Worm (Caenorhabditis elegans): Measurements from ENCODE around the gene mig-5.

Gene mig-5

DNA sequence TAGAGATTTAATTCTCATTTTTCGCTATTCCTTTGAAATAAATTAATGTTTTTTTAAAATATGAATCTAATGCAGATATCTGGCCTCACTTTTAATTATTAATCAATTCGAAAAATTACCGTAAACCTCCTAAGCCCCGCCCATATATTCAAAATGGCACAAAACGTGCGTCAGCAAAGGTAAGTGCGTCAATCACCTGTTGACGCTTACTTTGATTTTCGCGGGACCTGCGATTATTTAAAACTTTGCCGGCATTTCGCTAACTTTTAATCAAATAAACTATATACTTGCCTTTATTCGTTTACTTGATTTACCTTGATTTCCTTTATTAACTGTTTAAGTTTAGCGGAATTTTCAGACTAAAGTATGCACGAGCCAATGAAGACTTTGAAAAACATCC is 26.8 kb downstream of the mig-5 start, which contains the start of gene pch-2 (continued):
- TF ChIP-seq ces-1 (GFP tag; optimal IDR thresholded peaks at IDR 0.05) (no peak), daf-19 (GFP tag; conservative IDR thresholded peaks at IDR 0.05) (no peak), jun-1 (tag; optimal IDR thresholded peaks at IDR 0.05) (no peak), nhr-10 (tag; optimal IDR thresholded peaks at IDR 0.05) (no peak), F37D6.2 (tag; optimal IDR thresholded peaks at IDR 0.05) (no peak), T26A8.4 (GFP tag; IDR thresholded peaks at IDR 0.05) (no peak), hmg-1.1 (GFP tag; IDR thresholded peaks at IDR 0.05) (no peak), nhr-76 (tag; optimal IDR thresholded peaks at IDR 0.05) (no peak), ceh-82 (tag; optimal IDR thresholded peaks at IDR 0.05) (no peak), Y105C5A.15 (GFP tag; IDR thresholded peaks at IDR 0.05) (no peak), F26F4.8 (GFP tag; conservative IDR thresholded peaks at IDR 0.05) (no peak), mxl-2 (GFP tag; conservative IDR thresholded peaks at IDR 0.05) (no peak), tag-97 (GFP tag; IDR thresholded peaks at IDR 0.05) (no peak), duxl-1 (tag; optimal IDR thresholded peaks at IDR 0.05; ENCODE audit: poor library complexity) (peak; percentile 60), nhr-11 (tag; optimal IDR thresholded peaks at IDR 0.05) (no peak), ctbp-1 (GFP tag; IDR thresholded peaks at IDR 0.05) (no peak), attf-4 (tag; optimal IDR thresholded peaks at IDR 0.05) (no peak), ZK337.2 (GFP tag; IDR thresholded peaks at IDR 0.05) (no peak), nhr-77 (tag; optimal IDR thresholded peaks at IDR 0.05) (no peak), ceh-62 (tag; optimal IDR thresholded peaks at IDR 0.05) (no peak), ceh-20 (GFP tag; IDR thresholded peaks at IDR 0.05) (no peak), hlh-30 (tag; optimal IDR thresholded peaks at IDR 0.05; ENCODE audit: insufficient read depth) (no peak), spr-3 (GFP tag; optimal IDR thresholded peaks at IDR 0.05) (no peak), tra-1 (GFP tag; IDR thresholded peaks at IDR 0.05) (no peak), Y75B8A.6 (GFP tag; IDR thresholded peaks at IDR 0.05) (no peak), F10B5.3 (tag; optimal IDR thresholded peaks at IDR 0.05) (no peak), zip-11 (GFP tag; IDR thresholded peaks at IDR 0.05) (no peak), lsy-2 (tag; optimal IDR thresholded peaks at IDR 0.05) (peak in 1 of 2 experiments; percentile 91), zag-1 (tag; optimal IDR thresholded peaks at IDR 0.05) (no peak), spr-1 (tag; optimal IDR thresholded peaks at IDR 0.05) (no peak), snpc-1.2 (GFP tag; IDR thresholded peaks at IDR 0.05) (no peak), nhr-237 (tag; optimal IDR thresholded peaks at IDR 0.05) (no peak), unc-39 (tag; optimal IDR thresholded peaks at IDR 0.05) (no peak), nhr-25 (tag; optimal IDR thresholded peaks at IDR 0.05; ENCODE audit: borderline replicate concordance, insufficient read depth) (no peak), nhr-6 (tag; optimal IDR thresholded peaks at IDR 0.05) (peak; percentile 46), dmd-8 (GFP tag; IDR thresholded peaks at IDR 0.05) (no peak), hlh-11 (tag; optimal IDR thresholded peaks at IDR 0.05) (peak; percentile 37), Y48G9A.11 (GFP tag; IDR thresholded peaks at IDR 0.05) (no peak), D1046.2 (GFP tag; IDR thresholded peaks at IDR 0.05) (no peak)

DNA sequence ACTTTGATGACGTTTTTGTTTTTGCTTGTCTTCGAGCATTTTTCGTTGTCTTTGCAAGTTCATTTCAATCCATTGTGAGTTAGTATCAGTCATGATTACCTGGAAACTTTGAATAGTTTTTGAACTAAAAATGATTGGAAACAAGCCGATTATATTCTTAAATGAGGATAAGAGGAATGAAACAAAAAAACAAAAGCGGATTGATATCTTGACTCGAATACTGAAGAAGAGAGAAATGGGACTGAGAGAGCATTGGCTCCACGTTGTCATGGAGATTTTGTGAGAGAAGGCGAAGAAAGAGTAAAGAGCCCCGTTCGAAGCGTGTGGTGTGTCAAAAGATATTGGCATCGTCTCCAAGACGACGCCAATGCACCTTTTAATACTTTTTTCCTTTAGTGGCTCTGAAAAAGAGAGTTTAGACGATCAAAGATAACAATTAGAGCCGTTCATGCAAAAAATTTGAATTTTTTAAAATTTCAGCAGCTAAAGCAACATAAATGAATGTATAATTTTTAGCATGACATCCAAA is 27.9 kb downstream of the mig-5 start, which contains the start of the genes tub-1 and tmem-138:
tub-1 (minus strand) TSS at position 101 of the 529 bp plus-strand sequence.
tmem-138 (plus strand) TSS at position 479 of the 529 bp plus-strand sequence.
- TF ChIP-seq lsy-2 (tag; optimal IDR thresholded peaks at IDR 0.05) (no peak), gei-8 (GFP tag; optimal IDR thresholded peaks at IDR 0.05) (no peak), ZK337.2 (GFP tag; IDR thresholded peaks at IDR 0.05) (no peak), egl-27 (tag; optimal IDR thresholded peaks at IDR 0.05) (no peak), mes-2 (tag; optimal IDR thresholded peaks at IDR 0.05; ENCODE audit: poor library complexity, severe bottlenecking) (no peak), lin-1 (GFP tag; IDR thresholded peaks at IDR 0.05) (no peak), Y105C5A.15 (GFP tag; IDR thresholded peaks at IDR 0.05) (no peak), ceh-82 (tag; optimal IDR thresholded peaks at IDR 0.05) (no peak), daf-8 (GFP tag; IDR thresholded peaks at IDR 0.05) (no peak)

All from whole organism, L4 larva.